Fruit fly (Drosophila melanogaster) whole organism, prepupa: ENCODE measurements around the gene CG4362.

Source experiments
- Blimp-1 ChIP-seq: fragments of 200-800 bp; sonication (Bioruptor generic); optimal IDR thresholded peaks from 3 replicates; lab custom pipeline; 2017; ENCODE audit warnings: missing biosample characterization, missing genetic modification characterization, mild to moderate bottlenecking, moderate library complexity, missing genetic modification reagents
- CG10669 ChIP-seq: fragments of 200-800 bp; sonication (Bioruptor generic); optimal IDR thresholded peaks from 3 replicates; lab custom pipeline; 2018; ENCODE audit warnings: missing biosample characterization, mild to moderate bottlenecking, missing genetic modification characterization, moderate library complexity
- CG16779 ChIP-seq: fragments of 200-800 bp; sonication (Bioruptor generic); optimal IDR thresholded peaks from 3 replicates; lab custom pipeline; 2017; ENCODE audit warnings: missing biosample characterization, mild to moderate bottlenecking, missing genetic modification characterization
- CG32006 ChIP-seq: fragments of 200-800 bp; sonication (Bioruptor generic); optimal IDR thresholded peaks from 3 replicates; lab custom pipeline; 2017; ENCODE audit warnings: missing biosample characterization, mild to moderate bottlenecking, missing genetic modification characterization
- CG34406 ChIP-seq: fragments of 200-800 bp; sonication (Bioruptor generic); optimal IDR thresholded peaks from 3 replicates; lab custom pipeline; 2016; ENCODE audit warnings: missing biosample characterization, missing genetic modification characterization
- CG6808 ChIP-seq: fragments of 200-800 bp; sonication (Bioruptor generic); optimal IDR thresholded peaks from 3 replicates; lab custom pipeline; 2017; ENCODE audit warnings: missing biosample characterization, missing genetic modification characterization, mild to moderate bottlenecking, moderate library complexity, missing genetic modification reagents
- CG8632 ChIP-seq: fragments of 200-800 bp; sonication (Bioruptor generic); optimal IDR thresholded peaks from 3 replicates; lab custom pipeline; 2016; ENCODE audit warnings: missing biosample characterization, missing genetic modification characterization
- Eip75B ChIP-seq: fragments of 200-800 bp; sonication (Bioruptor generic); optimal IDR thresholded peaks from 3 replicates; lab custom pipeline; 2016; ENCODE audit warnings: missing biosample characterization, missing genetic modification characterization
- Hr39 ChIP-seq: fragments of 200-800 bp; sonication (Bioruptor generic); optimal IDR thresholded peaks from 2 replicates; lab custom pipeline; 2016; ENCODE audit warnings: missing biosample characterization, missing genetic modification characterization
- pdm3 ChIP-seq: fragments of 200-800 bp; sonication (Bioruptor generic); optimal IDR thresholded peaks from 3 replicates; lab custom pipeline; 2016; ENCODE audit warnings: missing biosample characterization, missing genetic modification characterization
- svp ChIP-seq: fragments of 200-800 bp; sonication (Bioruptor generic); peaks from one replicate; lab custom pipeline; 2016; ENCODE audit warnings: missing biosample characterization, missing genetic modification characterization
- topi ChIP-seq: fragments of 200-800 bp; sonication (Bioruptor generic); optimal IDR thresholded peaks from 3 replicates; lab custom pipeline; 2016; ENCODE audit warnings: missing biosample characterization, missing genetic modification characterization

DNA sequence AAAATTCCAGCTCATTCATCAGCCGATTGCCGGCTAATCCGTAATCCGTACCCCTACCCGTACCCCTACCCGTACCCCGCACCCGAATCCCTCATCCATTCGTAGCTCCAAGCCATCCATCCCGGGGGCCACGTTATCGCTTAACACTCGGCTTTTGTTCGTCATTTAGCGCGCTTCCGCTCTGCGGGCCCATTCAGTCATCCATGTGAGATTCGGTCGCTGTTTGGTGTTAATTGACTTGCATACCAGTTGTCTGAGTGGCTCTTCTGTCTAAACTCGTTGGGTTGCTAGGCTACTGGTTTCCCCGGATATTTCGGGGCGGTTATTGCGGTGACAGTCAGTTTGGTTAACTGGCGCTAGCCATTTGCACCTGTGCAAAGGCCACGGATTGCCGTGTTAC lies 4.1 kb upstream of the CG4362 start:
- no peak for TF ChIP-seq Blimp-1 (GFP tag; lab: Kevin White, UChicago)
- TF ChIP-seq topi (GFP tag; lab: Kevin White, UChicago): no peak
- TF ChIP-seq CG10669 (GFP tag; lab: Kevin White, UChicago): no peak
- no peak for TF ChIP-seq CG34406 (GFP tag; lab: Kevin White, UChicago)
- no peak for TF ChIP-seq Hr39
- TF ChIP-seq CG16779 (tag; lab: Kevin White, UChicago): no peak
- no peak for TF ChIP-seq CG8632 (GFP tag; lab: Kevin White, UChicago)
- TF ChIP-seq CG6808: no peak
- no peak for TF ChIP-seq CG32006 (GFP tag; lab: Kevin White, UChicago)
- TF ChIP-seq Eip75B (GFP tag; lab: Kevin White, UChicago): no peak
- TF ChIP-seq pdm3 (GFP tag; lab: Kevin White, UChicago): no peak
- peak; percentile 85 for TF ChIP-seq svp (GFP tag; lab: Kevin White, UChicago)
